Fruit fly (Drosophila melanogaster): Measurements from ENCODE around the gene CG43896.

dm6 chr3L:12003457-12003856, 27.5 kb downstream of the CG43896 start:
- TF ChIP-seq CTCF (optimal IDR thresholded peaks at IDR 0.05) (no peak), CG8478 (optimal IDR thresholded peaks at IDR 0.05) (no peak)

Measured in S2 (cell line).